Worm (Caenorhabditis elegans) whole organism, L1 larva: ENCODE results near the gene F56C3.8.

ENCODE experiments used
- C16A3.4 ChIP-seq: fragments of 150-350 bp; optimal IDR thresholded peaks from 2 replicates; lab custom pipeline; 2014; ENCODE audit warnings: missing biosample characterization, missing genetic modification characterization
- Y116A8C.19 ChIP-seq: sonication (generic microtip); optimal IDR thresholded peaks from 2 replicates; lab custom pipeline; 2016; ENCODE audit warnings: missing compliant biosample characterization, missing genetic modification characterization, borderline replicate concordance
- aha-1 ChIP-seq: fragments of 150-350 bp; optimal IDR thresholded peaks from 2 replicates; lab custom pipeline; 2014; ENCODE audit warnings: missing biosample characterization, missing genetic modification characterization
- ama-1 ChIP-seq: fragments of 150-350 bp; optimal IDR thresholded peaks from 2 replicates; lab custom pipeline; 2014
- blmp-1 ChIP-seq: fragments of 150-350 bp; optimal IDR thresholded peaks from 2 replicates; lab custom pipeline; 2014; ENCODE audit warnings: missing biosample characterization, missing genetic modification characterization
- ceh-8 ChIP-seq: fragments of 200-800 bp; sonication (Bioruptor generic); optimal IDR thresholded peaks from 2 replicates; lab custom pipeline; 2018; ENCODE audit warnings: mild to moderate bottlenecking, missing genetic modification characterization, moderate library complexity, missing compliant biosample characterization
- ceh-82 ChIP-seq, 3 experiments: fragments of 150-350 bp in 1 of 3; sonication (generic microtip) in 2 of 3; optimal IDR thresholded peaks; 2 replicates each; lab custom pipeline; 2014 to 2017; ENCODE audit warnings: missing biosample characterization in 3 of 3, missing genetic modification characterization in 3 of 3
- ceh-88 ChIP-seq: fragments of 200-800 bp; sonication (Bioruptor generic); IDR thresholded peaks from 2 replicates; pipeline ENCODE4 v1.3.6; 2022; ENCODE audit warnings: missing genetic modification characterization, missing compliant biosample characterization
- ceh-90 ChIP-seq: sonication (generic microtip); optimal IDR thresholded peaks from 2 replicates; lab custom pipeline; 2016; ENCODE audit warnings: missing genetic modification characterization, missing compliant biosample characterization
- ces-1 ChIP-seq: fragments of 150-350 bp; optimal IDR thresholded peaks from 2 replicates; lab custom pipeline; 2014; ENCODE audit warnings: missing biosample characterization, missing genetic modification reagents, missing genetic modification characterization
- dpl-1 ChIP-seq, 3 experiments: fragments of 150-350 bp in 2 of 3; sonication (generic microtip) in 1 of 3; optimal IDR thresholded peaks; 2 replicates each; lab custom pipeline; 2014 to 2017; ENCODE audit warnings: missing biosample characterization in 3 of 3, missing genetic modification characterization in 3 of 3, missing genetic modification reagents in 3 of 3
- dsc-1 ChIP-seq: sonication (generic microtip); optimal IDR thresholded peaks from 2 replicates; lab custom pipeline; 2016; ENCODE audit warnings: mild to moderate bottlenecking, missing genetic modification characterization, missing compliant biosample characterization
- efl-1 ChIP-seq, 4 experiments: fragments of 150-350 bp; optimal IDR thresholded peaks in 3 of 4; peaks in 1 of 4; 1 replicate in 1 of 4; 2 replicates in 3 of 4; lab custom pipeline; 2014; ENCODE audit warnings: missing biosample characterization in 2 of 4, missing genetic modification characterization in 2 of 4, missing genetic modification reagents in 2 of 4
- efl-3 ChIP-seq: fragments of 200-800 bp; sonication (Bioruptor generic); optimal IDR thresholded peaks from 2 replicates; lab custom pipeline; 2018; ENCODE audit warnings: mild to moderate bottlenecking, missing genetic modification characterization, missing compliant biosample characterization
- elt-2 ChIP-seq: sonication (generic microtip); optimal IDR thresholded peaks from 2 replicates; lab custom pipeline; 2016; ENCODE audit warnings: missing genetic modification characterization, mild to moderate bottlenecking, inconsistent platforms, missing compliant biosample characterization, missing genetic modification reagents
- elt-3 ChIP-seq, 6 experiments: fragments of 150-350 bp in 1 of 6; sonication (generic microtip); optimal IDR thresholded peaks; 2 replicates each; lab custom pipeline; 2017 to 2018; ENCODE audit warnings: missing biosample characterization in 6 of 6, missing genetic modification characterization in 6 of 6, inconsistent platforms in 1 of 6
- ets-5 ChIP-seq: fragments of 200-800 bp; sonication (Bioruptor generic); IDR thresholded peaks from 2 replicates; pipeline ENCODE4 v1.3.6; 2022; ENCODE audit warnings: missing genetic modification characterization, missing compliant biosample characterization
- fkh-10 ChIP-seq: sonication (generic microtip); optimal IDR thresholded peaks from 2 replicates; lab custom pipeline; 2017; ENCODE audit warnings: missing biosample characterization, missing genetic modification reagents, missing genetic modification characterization
- fos-1 ChIP-seq: fragments of 150-350 bp; optimal IDR thresholded peaks from 2 replicates; lab custom pipeline; 2014; ENCODE audit warnings: missing biosample characterization, missing genetic modification characterization
- hlh-4 ChIP-seq: sonication (generic microtip); optimal IDR thresholded peaks from 2 replicates; lab custom pipeline; 2016; ENCODE audit warnings: mild to moderate bottlenecking, missing genetic modification characterization, missing compliant biosample characterization
- isw-1 ChIP-seq: fragments of 200-800 bp; sonication (Bioruptor generic); IDR thresholded peaks from 2 replicates; pipeline ENCODE4 v1.3.6; 2022; ENCODE audit warnings: missing genetic modification characterization, missing compliant biosample characterization
- jun-1 ChIP-seq: fragments of 150-350 bp; optimal IDR thresholded peaks from 2 replicates; lab custom pipeline; 2014; ENCODE audit warnings: missing biosample characterization, missing genetic modification reagents, missing genetic modification characterization
- lin-13 ChIP-seq: fragments of 150-350 bp; optimal IDR thresholded peaks from 2 replicates; lab custom pipeline; 2014; ENCODE audit warnings: missing biosample characterization, missing genetic modification reagents, missing genetic modification characterization
- lin-15B ChIP-seq: fragments of 150-350 bp; sonication (generic microtip); optimal IDR thresholded peaks from 3 replicates; lab custom pipeline; 2014; ENCODE audit warnings: missing biosample characterization, missing genetic modification characterization
- lin-35 ChIP-seq, 2 experiments: fragments of 150-350 bp; optimal IDR thresholded peaks; 2 replicates each; lab custom pipeline; 2014; ENCODE audit warnings: missing biosample characterization in 2 of 2, missing genetic modification characterization in 2 of 2, missing genetic modification reagents in 2 of 2
- lin-39 ChIP-seq: fragments of 150-350 bp; optimal IDR thresholded peaks from 2 replicates; lab custom pipeline; 2014; ENCODE audit warnings: missing biosample characterization, missing genetic modification reagents, missing genetic modification characterization
- lir-3 ChIP-seq: sonication (generic microtip); optimal IDR thresholded peaks from 2 replicates; lab custom pipeline; 2016; ENCODE audit warnings: mild to moderate bottlenecking, missing genetic modification characterization, moderate library complexity, missing compliant biosample characterization; ENCODE audit not compliant: poor library complexity
- mab-9 ChIP-seq: fragments of 200-800 bp; sonication (Bioruptor generic); IDR thresholded peaks from 2 replicates; pipeline ENCODE4 v1.3.6; 2022; ENCODE audit warnings: missing genetic modification reagents, missing genetic modification characterization, missing compliant biosample characterization
- mdl-1 ChIP-seq, 2 experiments: fragments of 150-350 bp; optimal IDR thresholded peaks; 2 replicates each; lab custom pipeline; 2014 to 2017; ENCODE audit warnings: missing biosample characterization in 2 of 2, missing genetic modification characterization in 2 of 2, inconsistent platforms in 1 of 2
- mef-2 ChIP-seq: fragments of 150-350 bp; optimal IDR thresholded peaks from 2 replicates; lab custom pipeline; 2014; ENCODE audit warnings: missing biosample characterization, missing genetic modification characterization
- nhr-12 ChIP-seq: sonication (generic microtip); optimal IDR thresholded peaks from 2 replicates; lab custom pipeline; 2017; ENCODE audit warnings: missing biosample characterization, missing genetic modification characterization
- nhr-237 ChIP-seq: fragments of 150-350 bp; optimal IDR thresholded peaks from 2 replicates; lab custom pipeline; 2014; ENCODE audit warnings: missing biosample characterization, missing genetic modification characterization
- nhr-85 ChIP-seq: sonication (generic microtip); peaks from one replicate; lab custom pipeline; 2016; ENCODE audit warnings: missing genetic modification characterization, inconsistent platforms, missing compliant biosample characterization
- pag-3 ChIP-seq: sonication (generic microtip); optimal IDR thresholded peaks from 2 replicates; lab custom pipeline; 2017; ENCODE audit warnings: missing genetic modification characterization, mild to moderate bottlenecking, missing compliant biosample characterization, antibody characterized with exemption, borderline replicate concordance; ENCODE audit not compliant: insufficient read depth
- pax-3 ChIP-seq: fragments of 200-800 bp; sonication (Bioruptor generic); optimal IDR thresholded peaks from 2 replicates; lab custom pipeline; 2018; ENCODE audit warnings: mild to moderate bottlenecking, missing genetic modification characterization, moderate library complexity, missing compliant biosample characterization
- pqm-1 ChIP-seq: sonication (generic microtip); optimal IDR thresholded peaks from 3 replicates; lab custom pipeline; 2017; ENCODE audit warnings: missing biosample characterization, missing genetic modification characterization
- rnt-1 ChIP-seq: sonication (generic microtip); optimal IDR thresholded peaks from 2 replicates; lab custom pipeline; 2016; ENCODE audit warnings: mild to moderate bottlenecking, missing genetic modification characterization, moderate library complexity, missing compliant biosample characterization
- skn-1 ChIP-seq: fragments of 150-350 bp; optimal IDR thresholded peaks from 2 replicates; lab custom pipeline; 2014; ENCODE audit warnings: missing biosample characterization, missing genetic modification characterization
- snu-23 ChIP-seq: sonication (generic microtip); optimal IDR thresholded peaks from 2 replicates; lab custom pipeline; 2016; ENCODE audit warnings: missing genetic modification characterization, missing compliant biosample characterization
- sptf-1 ChIP-seq: fragments of 150-350 bp; optimal IDR thresholded peaks from 2 replicates; lab custom pipeline; 2014; ENCODE audit warnings: missing biosample characterization, missing genetic modification characterization
- swsn-7 ChIP-seq: sonication (generic microtip); optimal IDR thresholded peaks from 2 replicates; lab custom pipeline; 2016; ENCODE audit warnings: missing genetic modification characterization, missing compliant biosample characterization
- tbx-2 ChIP-seq: sonication (generic microtip); optimal IDR thresholded peaks from 2 replicates; lab custom pipeline; 2016; ENCODE audit warnings: missing genetic modification characterization, missing compliant biosample characterization
- unc-30 ChIP-seq: sonication (generic microtip); optimal IDR thresholded peaks from 2 replicates; lab custom pipeline; 2017; ENCODE audit warnings: missing biosample characterization, missing genetic modification characterization
- unc-86 ChIP-seq: sonication (generic microtip); optimal IDR thresholded peaks from 2 replicates; lab custom pipeline; 2016; ENCODE audit warnings: missing genetic modification characterization, missing compliant biosample characterization
- unc-98 ChIP-seq: fragments of 200-800 bp; sonication (Bioruptor generic); IDR thresholded peaks from 2 replicates; pipeline ENCODE4 v1.3.6; 2022; ENCODE audit warnings: missing genetic modification characterization, missing compliant biosample characterization
- vab-15 ChIP-seq: sonication (generic microtip); optimal IDR thresholded peaks from 2 replicates; lab custom pipeline; 2017; ENCODE audit warnings: missing genotype, mild to moderate bottlenecking, missing genetic modification characterization, missing compliant biosample characterization
- xbp-1 ChIP-seq: sonication (generic microtip); optimal IDR thresholded peaks from 2 replicates; lab custom pipeline; 2016; ENCODE audit warnings: missing genetic modification characterization, missing compliant biosample characterization
- ztf-4 ChIP-seq: fragments of 150-350 bp; optimal IDR thresholded peaks from 2 replicates; lab custom pipeline; 2014; ENCODE audit warnings: missing biosample characterization, missing genetic modification characterization

Gene F56C3.8

DNA sequence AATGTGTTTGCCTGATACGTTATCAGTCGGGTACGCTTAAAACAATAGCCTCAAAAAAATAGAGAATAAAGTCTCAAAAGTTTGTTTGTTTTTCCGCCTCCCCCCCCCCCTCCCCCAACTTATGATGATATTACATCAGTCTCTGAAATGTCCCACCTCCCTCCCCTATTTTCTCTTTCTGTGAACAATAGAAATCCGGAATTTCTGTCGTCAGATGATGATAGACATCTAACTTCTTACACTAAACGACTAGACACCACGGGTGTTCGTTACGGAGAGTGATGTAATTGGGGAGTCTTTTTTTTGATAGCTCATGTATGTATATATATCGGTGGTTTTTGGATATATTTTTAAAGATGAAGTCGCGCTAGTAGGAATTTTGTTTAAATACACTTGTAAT lies 10.0 kb upstream of the F56C3.8 start:
- TF ChIP-seq mab-9 (GFP tag; lab: Robert Waterston, UW) (no peak), efl-1 (optimal IDR thresholded peaks at IDR 0.05; lab: Kevin White, UChicago) (no peak), efl-1 (GFP tag; optimal IDR thresholded peaks at IDR 0.05 in 1 of 2; lab: Kevin White, UChicago) (peak in 1 of 2 experiments; percentile 3), xbp-1 (tag; lab: Kevin White, UChicago) (no peak), skn-1 (peak; percentile 46), elt-3 (tag; optimal IDR thresholded peaks at IDR 0.05; lab: Kevin White, UChicago) (no peak), pag-3 (no peak)

DNA sequence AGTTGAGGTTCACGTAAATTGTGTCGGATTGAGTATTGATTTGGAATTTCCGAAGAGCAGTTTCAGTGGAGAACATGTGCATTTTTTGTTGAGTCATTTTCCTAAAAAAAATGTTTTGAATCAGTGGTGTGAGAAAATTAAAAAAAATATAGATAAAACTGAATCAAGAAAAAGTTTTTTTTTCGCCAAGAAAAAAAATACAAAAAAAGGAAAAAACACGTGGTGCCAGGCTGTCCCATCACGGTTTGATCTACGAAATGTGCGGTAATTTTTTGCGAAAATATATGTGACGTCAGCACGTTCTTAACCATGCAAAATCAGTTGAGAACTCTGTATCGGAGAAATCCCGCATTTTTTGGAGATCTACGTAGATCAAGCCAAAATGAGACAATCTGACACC lies 9.5 kb upstream of the F56C3.8 start, which contains the start of gene F56C3.9:
TSS of gene F56C3.9 (minus strand) at position 101 of the 400 bp plus-strand sequence.
- TF ChIP-seq tbx-2 (tag; lab: Kevin White, UChicago) (no peak), dsc-1 (no peak), nhr-85 (tag; lab: Kevin White, UChicago) (no peak), rnt-1 (no peak), pax-3 (tag; lab: Kevin White, UChicago) (no peak), lir-3 (tag; lab: Kevin White, UChicago) (no peak), jun-1 (tag; lab: Kevin White, UChicago) (no peak), fkh-10 (GFP tag; lab: Kevin White, UChicago) (no peak), dpl-1 (GFP tag; optimal IDR thresholded peaks at IDR 0.05; lab: Kevin White, UChicago) (no peak), blmp-1 (tag; lab: Kevin White, UChicago) (no peak), ama-1 (lab: Kevin White, UChicago) (no peak), ceh-8 (no peak), lin-13 (GFP tag; lab: Kevin White, UChicago) (no peak), unc-98 (GFP tag; lab: Robert Waterston, UW) (no peak), C16A3.4 (tag; lab: Kevin White, UChicago) (no peak), unc-30 (tag; lab: Kevin White, UChicago) (no peak)

- peak; percentile 33 for TF ChIP-seq isw-1 (GFP tag; lab: Robert Waterston, UW)
- no peak for TF ChIP-seq hlh-4 (tag; lab: Kevin White, UChicago)
- peak; percentile 91 for TF ChIP-seq fos-1
- TF ChIP-seq mef-2 (tag; lab: Kevin White, UChicago) = no peak
- TF ChIP-seq ceh-90 (tag; lab: Kevin White, UChicago) = no peak
- TF ChIP-seq mdl-1 (tag; optimal IDR thresholded peaks at IDR 0.05; lab: Kevin White, UChicago) = no peak
- TF ChIP-seq xbp-1 (tag; lab: Kevin White, UChicago) = peak; percentile 76
- peak; percentile 98 for TF ChIP-seq snu-23 (GFP tag; lab: Kevin White, UChicago)
- peak; percentile 88 for TF ChIP-seq swsn-7 (tag; lab: Kevin White, UChicago)
- TF ChIP-seq nhr-12 = no peak
- TF ChIP-seq efl-3 = peak; percentile 62
- TF ChIP-seq tbx-2 (tag; lab: Kevin White, UChicago) = peak; percentile 89
- no peak for TF ChIP-seq lin-15B
- peak; percentile 89 for TF ChIP-seq vab-15 (tag; lab: Kevin White, UChicago)
- TF ChIP-seq fkh-10 (GFP tag; lab: Kevin White, UChicago) = peak; percentile 97
- TF ChIP-seq pag-3 = no peak
- no peak for TF ChIP-seq Y116A8C.19 (tag; lab: Kevin White, UChicago)
- TF ChIP-seq lin-39 = peak; percentile 94
- TF ChIP-seq ztf-4 = peak; percentile 92
- TF ChIP-seq ets-5 = no peak
- TF ChIP-seq elt-2 = peak; percentile 64
- peak; percentile 68 for TF ChIP-seq efl-1 (optimal IDR thresholded peaks at IDR 0.05; lab: Kevin White, UChicago)
- peak; percentile 1 to 92 for TF ChIP-seq efl-1 (GFP tag; optimal IDR thresholded peaks at IDR 0.05 in 1 of 2; lab: Kevin White, UChicago)
- TF ChIP-seq sptf-1 = no peak
- TF ChIP-seq jun-1 (tag; lab: Kevin White, UChicago) = peak; percentile 97
- peak; percentile 87 for TF ChIP-seq ceh-88 (GFP tag; lab: Robert Waterston, UW)
- TF ChIP-seq ces-1 = no peak
- peak; percentile 83 for TF ChIP-seq nhr-237
- no peak for TF ChIP-seq pqm-1 (tag; lab: Kevin White, UChicago)
- TF ChIP-seq lin-35 (GFP tag; optimal IDR thresholded peaks at IDR 0.05; lab: Kevin White, UChicago) = peak; percentile 55 to 83
- TF ChIP-seq unc-86 (tag; lab: Kevin White, UChicago) = peak; percentile 50
- TF ChIP-seq ceh-82 (tag; optimal IDR thresholded peaks at IDR 0.05; lab: Kevin White, UChicago) = peak; percentile 65 to 88 (median 82)
- TF ChIP-seq aha-1 (tag; lab: Kevin White, UChicago) = no peak
- no peak for TF ChIP-seq blmp-1 (tag; lab: Kevin White, UChicago)
Measured at ce11 chrX:1389382-1389983, 5.0 kb upstream of the F56C3.8 start.
